Worm (Caenorhabditis elegans) whole organism, L2 larva: ENCODE data around the gene lat-1.

Source experiments
- ceh-82 ChIP-seq: fragments of 150-350 bp; optimal IDR thresholded peaks from 2 replicates; lab custom pipeline; 2014; ENCODE audit warnings: missing biosample characterization, missing genetic modification characterization
- fos-1 ChIP-seq: fragments of 150-350 bp; optimal IDR thresholded peaks from 2 replicates; lab custom pipeline; 2014; ENCODE audit warnings: missing biosample characterization, missing genetic modification characterization
- lin-13 ChIP-seq: fragments of 150-350 bp; optimal IDR thresholded peaks from 2 replicates; lab custom pipeline; 2014; ENCODE audit warnings: missing biosample characterization, missing genetic modification reagents, missing genetic modification characterization
- snpc-4 ChIP-seq: fragments of 150-350 bp; optimal IDR thresholded peaks from 2 replicates; lab custom pipeline; 2014; ENCODE audit warnings: missing biosample characterization, missing genetic modification characterization

- peak; percentile 46 for TF ChIP-seq fos-1 (tag; lab: Kevin White, UChicago)
- no peak for TF ChIP-seq ceh-82 (tag; lab: Kevin White, UChicago)
- TF ChIP-seq snpc-4 (tag; lab: Kevin White, UChicago): no peak
- no peak for TF ChIP-seq lin-13 (GFP tag; lab: Kevin White, UChicago)
These were observed 20.7 kb downstream of the lat-1 start for ce11 chrII:8917339-8917738.
